Worm (Caenorhabditis elegans) whole organism, dauer: ENCODE measurements around the gene C09G1.5.

Experiments used
- unc-62 ChIP-seq: sonication (generic microtip); optimal IDR thresholded peaks from 2 replicates; lab custom pipeline; 2017; ENCODE audit warnings: missing biosample characterization, missing genetic modification reagents, missing genetic modification characterization

The C09G1.5 gene

DNA sequence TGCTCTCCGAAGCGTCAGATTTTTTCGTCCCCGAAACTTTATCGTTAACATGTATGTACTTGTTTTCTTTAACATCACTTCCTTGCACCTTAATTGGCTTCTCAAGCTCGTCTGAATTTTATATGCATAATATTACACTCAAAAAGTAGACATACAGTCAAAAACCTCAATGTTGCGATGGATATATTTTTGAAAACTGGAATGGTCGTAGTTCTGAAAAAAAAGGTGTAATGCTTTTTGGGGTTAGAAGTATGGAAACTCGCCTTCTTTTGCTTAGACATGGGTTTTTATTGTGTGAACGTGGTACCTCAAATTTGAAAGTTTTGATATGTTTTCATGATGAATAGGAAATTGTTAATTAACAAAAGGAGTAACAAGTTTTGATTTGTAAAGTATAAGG, 23.8 kb downstream of the C09G1.5 start, which contains the start of gene C09G1.2:
TSS of gene C09G1.2 (minus strand) at position 101 of the 400 bp plus-strand sequence.
- TF ChIP-seq unc-62 = no peak

DNA sequence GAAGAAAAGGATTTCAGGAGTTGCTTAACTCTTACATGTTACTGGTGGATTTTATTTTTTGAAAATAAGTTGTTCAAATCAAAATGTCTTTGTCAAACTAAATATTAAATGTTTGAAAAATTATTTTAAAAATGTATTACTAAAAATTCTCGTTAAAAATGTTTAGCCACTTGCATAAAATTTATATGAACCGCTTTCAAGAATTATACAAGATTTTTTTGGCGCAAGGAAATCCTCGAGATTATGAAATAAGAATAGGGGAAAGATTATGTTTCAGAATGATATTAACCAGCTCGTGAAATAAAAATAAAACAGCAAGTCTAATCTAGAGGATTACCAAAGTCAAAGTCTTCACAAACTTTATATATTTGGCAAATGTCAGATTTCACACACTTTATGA, 24.4 kb downstream of the C09G1.5 start:
- no peak for TF ChIP-seq unc-62

DNA sequence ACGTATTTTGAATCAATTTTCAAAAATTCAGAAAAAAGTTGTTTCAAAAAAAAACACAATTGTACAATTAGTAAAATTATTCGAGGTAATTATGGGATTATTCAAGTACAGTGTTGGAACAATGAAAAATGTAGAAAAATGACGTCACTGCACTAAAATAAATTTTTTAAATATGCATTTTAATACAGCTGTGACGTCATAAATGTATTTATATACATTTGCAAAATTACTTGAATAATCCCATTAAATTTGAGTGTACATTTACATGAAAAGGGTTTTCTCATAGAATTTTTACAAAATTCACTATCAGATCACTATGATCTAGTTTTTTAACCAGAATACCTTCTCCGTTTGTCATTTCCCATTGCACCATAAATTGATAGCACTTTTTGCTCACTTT, 29.7 kb downstream of the C09G1.5 start:
- TF ChIP-seq unc-62 = no peak

DNA sequence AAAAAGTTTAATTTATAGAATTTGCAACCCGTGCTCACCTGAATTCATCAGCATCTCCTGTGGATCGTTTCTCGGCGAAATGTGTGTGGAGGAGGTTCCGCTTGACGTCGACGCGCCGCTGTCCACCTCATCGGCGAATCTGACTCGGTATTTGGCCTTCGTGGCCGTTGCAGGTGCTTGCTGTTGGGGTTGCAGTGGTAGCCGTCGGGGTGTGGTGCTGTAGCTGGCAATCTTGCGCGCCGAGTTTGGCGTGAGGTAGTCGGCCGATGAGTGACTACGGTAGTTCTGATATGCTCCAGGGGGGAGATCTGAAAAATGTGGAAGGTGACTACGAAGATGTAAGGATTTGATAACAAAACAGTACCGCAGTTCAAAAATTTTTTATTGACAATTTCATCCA, 33.9 kb downstream of the C09G1.5 start:
- no peak for TF ChIP-seq unc-62

DNA sequence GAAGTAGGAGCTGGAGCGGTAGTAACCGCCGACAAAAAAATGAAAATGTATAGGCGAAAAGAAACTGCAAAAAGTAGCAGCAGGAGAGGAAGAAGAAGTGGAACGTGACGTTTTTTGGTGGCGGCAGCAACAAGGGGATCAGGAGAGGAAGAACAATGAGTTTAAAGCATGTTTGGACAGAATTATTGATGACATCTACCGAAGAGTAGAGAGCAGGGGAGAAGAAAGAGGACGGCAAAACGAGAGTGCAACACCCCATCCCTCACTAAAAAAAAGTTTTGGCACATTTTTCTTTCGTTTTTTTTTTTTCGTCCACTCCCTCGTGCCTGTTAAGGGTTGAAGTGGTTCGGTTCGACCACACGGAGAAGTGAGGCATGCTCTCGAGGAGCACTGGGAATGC, 35.0 kb downstream of the C09G1.5 start:
- TF ChIP-seq unc-62 = no peak

DNA sequence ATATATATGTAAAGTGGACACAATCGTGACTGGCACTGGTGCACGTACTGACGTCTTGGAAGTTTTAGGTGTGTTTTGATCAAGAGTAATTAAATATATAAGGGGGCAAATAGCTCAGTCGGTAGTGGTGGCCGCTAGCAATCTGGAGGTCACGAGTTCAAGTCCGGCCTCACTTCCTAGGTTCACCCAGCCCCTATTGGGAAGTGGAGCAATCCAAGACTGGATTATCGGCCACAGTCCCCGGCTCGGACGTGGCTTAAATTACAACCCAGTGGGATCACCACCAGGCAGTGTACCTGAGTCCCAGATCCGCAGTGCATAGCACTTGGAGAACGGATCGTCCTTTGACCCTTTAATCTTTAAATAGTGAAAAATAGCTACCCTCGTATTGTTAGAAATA, 38.3 kb downstream of the C09G1.5 start:
- no peak for TF ChIP-seq unc-62

DNA sequence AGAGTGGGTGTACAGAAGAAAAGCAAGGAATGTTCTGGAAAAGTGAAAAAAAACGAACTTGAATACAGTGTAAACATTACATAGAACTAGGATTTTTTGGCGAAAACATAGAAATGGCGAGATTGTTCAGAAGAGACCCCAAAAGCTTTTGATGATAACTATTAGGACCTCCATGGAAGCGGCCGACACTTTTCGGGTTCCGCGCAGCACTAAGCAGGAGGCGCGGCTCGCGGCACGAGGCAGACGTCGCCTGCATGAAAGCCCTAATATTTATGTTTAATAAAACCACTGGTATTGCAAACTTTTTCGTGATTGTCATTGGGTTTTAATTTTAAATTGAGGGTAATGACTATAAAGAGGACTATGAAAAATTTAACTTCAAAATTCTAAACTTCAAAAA, 39.1 kb downstream of the C09G1.5 start:
- no peak for TF ChIP-seq unc-62

DNA sequence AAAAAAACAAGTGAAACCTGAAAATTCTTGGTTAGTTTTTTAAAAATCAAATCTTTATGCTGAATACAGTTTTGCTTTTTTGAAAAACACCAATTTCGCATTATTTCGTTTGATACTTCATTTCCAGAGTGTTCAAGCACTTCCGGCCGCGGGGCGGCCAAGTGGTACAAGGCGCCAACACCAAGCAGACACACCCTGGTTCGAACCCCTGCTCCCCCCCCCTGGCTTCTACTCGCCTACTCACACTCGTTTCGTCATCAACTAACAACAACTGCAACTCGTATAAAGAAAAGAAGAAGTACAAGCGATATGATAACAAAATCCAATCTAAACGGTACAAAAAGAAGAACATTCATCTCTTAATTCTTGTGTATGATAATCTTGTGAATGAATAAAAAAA, 43.9 kb downstream of the C09G1.5 start:
- TF ChIP-seq unc-62 = no peak

DNA sequence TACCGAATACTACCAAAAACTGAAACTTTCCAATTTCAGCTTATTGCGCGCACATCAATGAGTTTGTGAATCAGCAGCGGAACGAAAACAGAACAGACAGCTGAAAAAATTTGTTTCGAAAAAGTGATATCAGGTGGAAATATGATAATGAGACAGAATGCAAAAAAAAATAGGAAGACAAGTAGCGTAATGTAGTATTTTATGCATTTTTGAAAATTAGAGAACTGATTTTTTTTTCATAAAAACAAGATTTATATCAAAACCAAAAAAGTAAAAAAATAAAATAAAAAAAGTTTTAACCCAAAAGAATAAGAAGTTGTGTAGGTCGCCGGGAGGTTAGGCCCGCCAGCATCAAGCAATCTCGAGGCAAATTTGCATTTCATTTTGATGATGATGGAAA, 47.7 kb downstream of the C09G1.5 start, which contains the start of gene C09G1.4:
TSS of gene C09G1.4 (minus strand) at position 101 of the 400 bp plus-strand sequence.
- TF ChIP-seq unc-62 = no peak
